Worm (Caenorhabditis elegans): Measurements from ENCODE around the gene ech-3.

- TF ChIP-seq ama-1 (optimal IDR thresholded peaks at IDR 0.05) (no peak), hmbx-1 (tag; optimal IDR thresholded peaks at IDR 0.05) (no peak)
Observed at ce11 chrV:8050059-8050677, 28.2 kb downstream of the ech-3 start.
